Fruit fly (Drosophila melanogaster) ovary, adult (tissue): ENCODE measurements around the gene Cngl.

ENCODE experiments used
- CG17801 ChIP-seq: fragments of 200-800 bp; optimal IDR thresholded peaks from 2 replicates; lab custom pipeline; 2019; ENCODE audit warnings: missing biosample characterization, mild to moderate bottlenecking, missing genetic modification characterization, moderate library complexity; ENCODE audit not compliant: partially characterized antibody

Cngl gene

dm6 chrX:15449490-15450326 is 8.7 kb upstream of the Cngl start, which contains the start of the genes Scamp and Ahcy:
Scamp (minus strand) TSS chrX:15449883.
Ahcy (plus strand) TSS chrX:15450261.
- no peak for TF ChIP-seq CG17801

- TF ChIP-seq CG17801 = no peak
Measured at dm6 chrX:15448809-15449208, 7.8 kb upstream of the Cngl start.

DNA sequence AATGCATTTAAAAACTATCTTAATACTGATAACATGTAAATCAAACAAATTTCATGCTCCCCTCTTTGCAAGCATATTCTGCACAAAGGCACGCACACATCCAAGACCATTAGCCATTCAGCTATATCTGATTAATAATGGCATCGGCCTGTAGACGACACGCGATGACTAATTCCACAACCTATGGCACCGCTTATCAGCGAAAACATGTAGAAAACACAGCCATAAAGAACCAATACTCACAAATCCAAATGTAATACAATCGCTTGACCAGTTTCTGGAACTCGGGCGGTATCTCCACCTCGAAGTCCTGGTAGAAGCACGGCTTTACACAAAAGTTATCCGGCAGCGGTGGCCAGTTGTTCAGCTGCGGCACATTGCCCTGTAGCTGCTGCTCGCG is 7.1 kb upstream of the Cngl start:
- TF ChIP-seq CG17801 = no peak

- TF ChIP-seq CG17801 = no peak
Measured at dm6 chrX:15443502-15443901, 2.5 kb upstream of the Cngl start.

dm6 chrX:15406811-15407210 is 34.2 kb downstream of the Cngl start:
- no peak for TF ChIP-seq CG17801

dm6 chrX:15401861-15402260 is 39.2 kb downstream of the Cngl start:
- TF ChIP-seq CG17801 = no peak

dm6 chrX:15387344-15387743 is 53.7 kb downstream of the Cngl start:
- TF ChIP-seq CG17801 = no peak

DNA sequence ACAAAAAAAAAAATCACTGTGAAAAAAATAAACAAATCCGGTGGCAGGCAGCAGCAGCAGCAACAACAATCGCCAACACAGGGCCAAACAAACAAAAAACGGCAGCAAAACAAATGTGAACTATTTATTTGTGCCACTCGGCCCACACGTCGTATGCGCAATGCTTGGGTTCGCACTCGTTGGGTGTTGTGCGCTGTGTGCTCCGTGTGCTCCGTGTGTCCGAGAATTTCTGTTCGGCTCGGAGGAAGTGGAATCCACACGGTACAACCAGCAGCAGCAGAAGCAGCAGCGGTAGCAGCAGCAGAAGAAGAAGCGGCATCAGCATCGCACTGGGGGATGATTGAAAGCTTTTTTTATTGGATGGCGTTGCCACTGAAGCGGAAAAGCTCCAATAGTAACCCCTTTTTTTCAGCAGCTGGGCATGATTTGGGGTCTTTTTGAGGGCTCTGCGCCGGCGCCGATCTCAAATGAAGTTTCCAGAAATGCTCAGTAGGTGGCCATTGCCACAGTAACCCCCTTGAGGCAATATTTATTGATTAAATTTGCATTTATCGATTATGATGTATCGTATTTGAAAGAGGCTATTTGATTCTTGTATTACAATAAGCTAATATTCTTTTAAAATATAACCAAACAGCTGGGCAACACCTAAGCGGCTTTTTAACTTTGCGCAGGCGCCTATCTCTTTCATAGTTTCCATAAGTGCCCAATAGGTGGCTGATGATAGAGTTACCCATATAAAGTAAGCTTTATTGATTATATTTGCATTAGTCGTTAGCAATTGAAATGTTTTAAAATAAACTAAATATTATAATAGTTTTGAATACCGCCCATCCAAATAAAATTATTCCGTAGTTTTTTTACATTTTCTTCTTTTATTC is 55.6 kb downstream of the Cngl start, which contains the start of gene CG9164:
CG9164 (minus strand) TSS at position 266 of the 881 bp plus-strand sequence.
- TF ChIP-seq CG17801 = no peak

dm6 chrX:15383513-15384373 is 57.3 kb downstream of the Cngl start:
- no peak for TF ChIP-seq CG17801

- no peak for TF ChIP-seq CG17801
Measured at dm6 chrX:15380207-15380606, 60.8 kb downstream of the Cngl start.

DNA sequence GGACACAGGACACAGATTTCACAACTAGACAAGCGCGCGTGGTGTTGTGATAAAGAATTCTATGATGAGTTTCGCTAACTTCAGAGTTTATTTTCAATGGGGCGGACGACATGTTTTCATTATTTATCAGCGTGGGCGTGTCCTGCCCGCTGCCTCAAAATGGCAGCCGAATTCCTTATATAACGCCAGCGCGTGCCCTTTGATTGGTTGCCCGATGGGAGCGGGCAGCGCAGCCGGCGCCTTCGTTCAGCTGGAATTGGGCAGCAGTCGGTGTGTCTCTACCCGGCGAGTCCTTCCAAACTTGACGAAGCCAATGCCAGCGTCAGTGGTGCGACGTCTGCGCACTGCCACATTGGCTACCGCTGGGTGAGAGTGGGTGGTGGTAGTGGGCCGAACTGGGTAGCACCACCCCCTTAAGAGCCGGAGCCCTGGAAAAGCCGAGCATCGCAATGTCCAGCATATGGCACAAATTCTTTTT is 62.0 kb downstream of the Cngl start, which contains the start of gene acj6:
acj6 (minus strand) TSS at position 51 of the 478 bp plus-strand sequence.
- no peak for TF ChIP-seq CG17801

dm6 chrX:15370103-15370502 is 70.9 kb downstream of the Cngl start:
- TF ChIP-seq CG17801 = no peak

DNA sequence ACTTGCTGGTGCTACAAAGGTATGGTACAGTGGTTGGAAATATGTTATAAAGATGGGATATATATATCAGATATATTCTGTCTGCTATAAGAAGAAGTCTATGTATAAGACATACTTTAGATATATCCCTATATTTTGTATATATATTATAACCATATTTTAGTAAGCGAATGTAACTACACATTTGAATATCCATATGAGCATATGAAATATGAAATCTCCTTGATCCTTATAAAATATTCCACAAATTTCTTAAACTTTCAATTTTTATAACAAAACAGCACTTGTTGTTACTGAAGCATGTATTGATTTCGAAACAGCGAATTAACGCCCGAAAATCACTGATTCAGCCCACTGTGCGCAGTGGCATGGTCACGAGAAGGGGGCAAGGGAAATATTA is 76.6 kb downstream of the Cngl start:
- TF ChIP-seq CG17801 = no peak

- TF ChIP-seq CG17801 = no peak
Measured at dm6 chrX:15363649-15364048, 77.4 kb downstream of the Cngl start.

DNA sequence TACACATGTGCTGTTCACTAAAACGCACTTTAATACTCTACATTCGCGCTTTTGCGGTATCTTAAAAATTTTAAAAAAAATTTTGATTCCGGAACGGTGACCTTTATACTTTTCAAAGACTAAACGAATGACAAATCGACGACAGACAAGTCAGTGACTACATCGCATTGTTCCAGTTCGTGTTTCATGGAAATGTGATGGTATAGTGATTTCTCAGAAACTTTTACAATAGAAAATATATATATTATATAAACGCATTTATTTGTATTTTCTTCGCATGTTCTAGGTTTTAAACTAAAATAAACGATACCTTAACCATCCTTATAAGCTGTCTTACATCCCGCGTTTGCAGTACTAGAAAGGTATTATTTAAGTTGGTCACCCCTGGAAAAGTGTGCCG is 80.1 kb downstream of the Cngl start, which contains the start of gene Pp1-13C:
Pp1-13C (minus strand) TSS at position 101 of the 400 bp plus-strand sequence.
- TF ChIP-seq CG17801 = no peak

dm6 chrX:15356410-15356809 is 84.6 kb downstream of the Cngl start:
- no peak for TF ChIP-seq CG17801
